Worm (Caenorhabditis elegans) whole organism, L4 larva: ENCODE results near the gene pho-1.
A peak's percentile ranks its signal among the peaks of the same experiment; 100 is the strongest.

ENCODE experiments used
- F49E8.2 ChIP-seq: sonication (generic microtip); optimal IDR thresholded peaks from 2 replicates; lab custom pipeline; 2016; ENCODE audit warnings: missing compliant biosample characterization, mild to moderate bottlenecking, missing genetic modification characterization, borderline replicate concordance
- R02D3.7 ChIP-seq: fragments of 150-350 bp; sonication (generic microtip); optimal IDR thresholded peaks from 3 replicates; lab custom pipeline; 2014; ENCODE audit warnings: missing biosample characterization, missing genetic modification characterization
- aha-1 ChIP-seq: fragments of 150-350 bp; peaks from one replicate; lab custom pipeline; 2014; ENCODE audit warnings: missing biosample characterization, missing genetic modification characterization
- ama-1 ChIP-seq: fragments of 150-350 bp; optimal IDR thresholded peaks from 2 replicates; lab custom pipeline; 2014; ENCODE audit warnings: inconsistent platforms, mixed read lengths
- arid-1 ChIP-seq: fragments of 200-800 bp; sonication (Bioruptor generic); conservative IDR thresholded peaks from 2 replicates; pipeline ENCODE4 v1.3.6; 2022; ENCODE audit warnings: missing genetic modification reagents, missing genetic modification characterization, missing compliant biosample characterization
- ceh-20 ChIP-seq: fragments of 200-800 bp; sonication (Bioruptor generic); IDR thresholded peaks from 2 replicates; pipeline ENCODE4 v1.3.6; 2022; ENCODE audit warnings: missing genetic modification reagents, missing genetic modification characterization, missing compliant biosample characterization
- ceh-62 ChIP-seq: sonication (generic microtip); optimal IDR thresholded peaks from 2 replicates; lab custom pipeline; 2017; ENCODE audit warnings: missing biosample characterization, missing genetic modification characterization
- cey-2 ChIP-seq: sonication (generic microtip); optimal IDR thresholded peaks from 3 replicates; lab custom pipeline; 2017; ENCODE audit warnings: missing genetic modification characterization, mild to moderate bottlenecking, missing compliant biosample characterization, antibody characterized with exemption, borderline replicate concordance; ENCODE audit not compliant: insufficient read depth
- ctbp-1 ChIP-seq: fragments of 200-800 bp; sonication (Bioruptor generic); IDR thresholded peaks from 2 replicates; pipeline ENCODE4 v1.3.6; 2022; ENCODE audit warnings: missing genetic modification reagents, missing genetic modification characterization, missing compliant biosample characterization
- daf-12 ChIP-seq: fragments of 150-350 bp; optimal IDR thresholded peaks from 2 replicates; lab custom pipeline; 2014; ENCODE audit warnings: missing biosample characterization, missing genetic modification reagents, missing genetic modification characterization
- daf-16 ChIP-seq, 3 experiments: sonication (generic microtip); optimal IDR thresholded peaks; 2 replicates each; lab custom pipeline; 2016 to 2017; ENCODE audit warnings: missing genetic modification characterization in 3 of 3, missing genetic modification reagents in 3 of 3, mild to moderate bottlenecking in 2 of 3, missing compliant biosample characterization in 2 of 3, missing biosample characterization in 1 of 3, moderate library complexity in 1 of 3
- dmd-9 ChIP-seq: fragments of 200-800 bp; sonication (Bioruptor generic); IDR thresholded peaks from 2 replicates; pipeline ENCODE4 v1.3.6; 2022; ENCODE audit warnings: missing genetic modification reagents, missing genetic modification characterization, missing compliant biosample characterization
- duxl-1 ChIP-seq: sonication (generic microtip); optimal IDR thresholded peaks from 2 replicates; lab custom pipeline; 2016; ENCODE audit warnings: mild to moderate bottlenecking, missing genetic modification characterization, moderate library complexity, missing compliant biosample characterization; ENCODE audit not compliant: poor library complexity
- dve-1 ChIP-seq: sonication (generic microtip); optimal IDR thresholded peaks from 2 replicates; lab custom pipeline; 2017; ENCODE audit warnings: antibody characterized with exemption, mild to moderate bottlenecking, missing genetic modification characterization, missing compliant biosample characterization; ENCODE audit not compliant: insufficient read depth
- fkh-10 ChIP-seq: fragments of 150-350 bp; optimal IDR thresholded peaks from 2 replicates; lab custom pipeline; 2014; ENCODE audit warnings: missing biosample characterization, missing genetic modification reagents, missing genetic modification characterization
- hif-1 ChIP-seq, 2 experiments: sonication (generic microtip); optimal IDR thresholded peaks; 2 replicates each; lab custom pipeline; 2016 to 2017; ENCODE audit warnings: missing compliant biosample characterization in 2 of 2, missing genetic modification characterization in 2 of 2, missing genetic modification reagents in 2 of 2, missing genotype in 2 of 2, mild to moderate bottlenecking in 1 of 2
- hlh-11 ChIP-seq: fragments of 200-800 bp; sonication (Bioruptor generic); optimal IDR thresholded peaks from 2 replicates; lab custom pipeline; 2018; ENCODE audit warnings: mild to moderate bottlenecking, missing genetic modification characterization, missing compliant biosample characterization
- lin-13 ChIP-seq: fragments of 150-350 bp; optimal IDR thresholded peaks from 2 replicates; lab custom pipeline; 2014; ENCODE audit warnings: missing biosample characterization, missing genetic modification reagents, missing genetic modification characterization
- madf-5 ChIP-seq, 2 experiments: fragments of 200-800 bp; sonication (Bioruptor generic); IDR thresholded peaks; 2 replicates each; pipeline ENCODE4 v1.3.6; 2022; ENCODE audit warnings: missing compliant biosample characterization in 2 of 2, missing genetic modification characterization in 2 of 2
- mep-1 ChIP-seq: fragments of 150-350 bp; sonication (generic microtip); optimal IDR thresholded peaks from 3 replicates; lab custom pipeline; 2014; ENCODE audit warnings: missing biosample characterization, missing genetic modification characterization
- mes-2 ChIP-seq: sonication (generic microtip); optimal IDR thresholded peaks from 2 replicates; lab custom pipeline; 2016; ENCODE audit warnings: missing genotype, mild to moderate bottlenecking, missing genetic modification characterization, missing compliant biosample characterization; ENCODE audit not compliant: poor library complexity, severe bottlenecking
- mxl-2 ChIP-seq: fragments of 200-800 bp; sonication (Bioruptor generic); conservative IDR thresholded peaks from 2 replicates; pipeline ENCODE4 v1.3.6; 2022; ENCODE audit warnings: missing genetic modification reagents, missing genetic modification characterization, missing compliant biosample characterization
- nhr-11 ChIP-seq: fragments of 150-350 bp; optimal IDR thresholded peaks from 2 replicates; lab custom pipeline; 2014; ENCODE audit warnings: missing biosample characterization, missing genetic modification characterization
- nhr-237 ChIP-seq: sonication (generic microtip); optimal IDR thresholded peaks from 2 replicates; lab custom pipeline; 2017; ENCODE audit warnings: missing biosample characterization, missing genetic modification characterization
- nhr-28 ChIP-seq: fragments of 150-350 bp; optimal IDR thresholded peaks from 2 replicates; lab custom pipeline; 2014; ENCODE audit warnings: missing biosample characterization, missing genetic modification characterization
- nhr-48 ChIP-seq: sonication (generic microtip); optimal IDR thresholded peaks from 2 replicates; lab custom pipeline; 2016; ENCODE audit warnings: mild to moderate bottlenecking, missing genetic modification characterization, missing compliant biosample characterization
- pqm-1 ChIP-seq: sonication (generic microtip); optimal IDR thresholded peaks from 2 replicates; lab custom pipeline; 2017; ENCODE audit warnings: missing biosample characterization, missing genetic modification characterization
- rbr-2 ChIP-seq: sonication (generic microtip); optimal IDR thresholded peaks from 2 replicates; lab custom pipeline; 2016; ENCODE audit warnings: missing genotype, missing genetic modification characterization, missing compliant biosample characterization
- set-16 ChIP-seq: fragments of 200-800 bp; sonication (Bioruptor generic); IDR thresholded peaks from 2 replicates; pipeline ENCODE4 v1.3.6; 2022; ENCODE audit warnings: missing genetic modification reagents, missing genetic modification characterization, missing compliant biosample characterization
- skn-1 ChIP-seq: fragments of 150-350 bp; optimal IDR thresholded peaks from 2 replicates; lab custom pipeline; 2014; ENCODE audit warnings: missing biosample characterization, missing genetic modification characterization
- snpc-4 ChIP-seq: fragments of 150-350 bp; optimal IDR thresholded peaks from 2 replicates; lab custom pipeline; 2014; ENCODE audit warnings: missing biosample characterization, missing genetic modification characterization
- unc-130 ChIP-seq: sonication (generic microtip); optimal IDR thresholded peaks from 2 replicates; lab custom pipeline; 2016; ENCODE audit warnings: missing genetic modification reagents, missing genetic modification characterization, missing compliant biosample characterization
- unc-62 ChIP-seq, 3 experiments: fragments of 150-350 bp in 1 of 3; sonication (generic microtip); optimal IDR thresholded peaks in 2 of 3; peaks in 1 of 3; 1 replicate in 1 of 3; 2 replicates in 2 of 3; lab custom pipeline; 2014 to 2017; ENCODE audit warnings: missing biosample characterization in 3 of 3, missing genetic modification characterization in 3 of 3, missing genetic modification reagents in 3 of 3, missing genotype in 1 of 3
- zfp-2 ChIP-seq: sonication (generic microtip); optimal IDR thresholded peaks from 2 replicates; lab custom pipeline; 2016; ENCODE audit warnings: mild to moderate bottlenecking, missing genetic modification characterization, missing compliant biosample characterization
- zfp-3 ChIP-seq: fragments of 200-800 bp; sonication (Bioruptor generic); conservative IDR thresholded peaks from 2 replicates; pipeline ENCODE4 v1.3.6; 2022; ENCODE audit warnings: missing genetic modification reagents, missing genetic modification characterization, missing compliant biosample characterization
- zip-11 ChIP-seq: fragments of 200-800 bp; sonication (Bioruptor generic); IDR thresholded peaks from 2 replicates; pipeline ENCODE4 v1.3.6; 2022; ENCODE audit warnings: missing genetic modification characterization, missing compliant biosample characterization
- ztf-11 ChIP-seq: fragments of 150-350 bp; optimal IDR thresholded peaks from 2 replicates; lab custom pipeline; 2014; ENCODE audit warnings: missing biosample characterization, missing genetic modification characterization
- ztf-7 ChIP-seq: fragments of 150-350 bp; optimal IDR thresholded peaks from 2 replicates; lab custom pipeline; 2014; ENCODE audit warnings: missing biosample characterization, missing genetic modification characterization

pho-1 gene

DNA sequence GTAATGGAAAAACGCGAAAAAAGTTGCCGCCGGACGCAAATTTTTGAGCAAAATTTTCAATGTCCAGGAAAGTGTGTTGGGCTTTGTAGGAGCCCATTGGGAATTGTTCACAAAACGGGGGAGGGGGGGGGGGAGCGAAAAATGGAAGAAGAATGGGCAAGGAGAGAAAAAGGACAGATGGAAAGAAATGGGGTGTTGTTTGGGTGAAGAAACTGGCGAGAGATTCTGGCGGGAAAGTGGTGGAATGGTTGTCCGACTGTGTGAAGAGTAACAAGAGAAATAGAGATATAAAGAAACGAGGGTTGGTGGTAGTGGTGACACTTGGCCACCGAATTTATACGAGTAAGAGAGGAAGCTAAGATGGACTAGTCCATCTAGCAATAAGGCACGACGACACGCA, 9.3 kb downstream of the pho-1 start:
- TF ChIP-seq aha-1 (no peak), hlh-11 (tag; lab: Kevin White, UChicago) (no peak), hif-1 (tag; optimal IDR thresholded peaks at IDR 0.05; lab: Kevin White, UChicago) (no peak), ztf-7 (tag; lab: Kevin White, UChicago) (no peak), mxl-2 (GFP tag; lab: Robert Waterston, UW) (no peak), nhr-28 (tag; lab: Kevin White, UChicago) (no peak), nhr-48 (tag; lab: Kevin White, UChicago) (no peak), daf-12 (no peak), fkh-10 (GFP tag; lab: Kevin White, UChicago) (no peak), daf-16 (GFP tag; optimal IDR thresholded peaks at IDR 0.05; lab: Kevin White, UChicago) (no peak), daf-16 (tag; optimal IDR thresholded peaks at IDR 0.05; lab: Kevin White, UChicago) (no peak)

DNA sequence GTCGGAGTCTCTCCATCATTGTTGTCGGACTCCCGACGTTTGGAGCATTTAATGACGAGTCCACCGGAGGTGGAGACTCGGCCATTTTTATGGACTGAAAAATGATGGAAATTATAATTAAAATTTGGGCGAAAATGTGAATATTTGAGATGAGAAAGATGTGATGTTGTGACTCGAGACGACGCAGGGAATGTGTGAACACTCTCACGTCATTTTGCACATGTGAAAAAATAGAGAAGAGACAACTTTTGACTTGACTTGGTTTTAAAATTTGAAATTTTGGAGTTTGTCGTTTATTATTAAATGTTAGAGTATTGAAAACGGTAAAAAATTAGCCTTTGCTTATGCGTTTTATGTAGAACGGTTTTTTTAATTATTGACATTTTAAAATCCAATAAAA, 10.4 kb downstream of the pho-1 start, which contains the start of gene dsh-1:
Gene dsh-1 (minus strand): TSS at position 101 of the 400 bp plus-strand sequence.
- TF ChIP-seq ceh-62 (tag; lab: Kevin White, UChicago) (no peak), pqm-1 (no peak), R02D3.7 (tag; lab: Kevin White, UChicago) (no peak)

DNA sequence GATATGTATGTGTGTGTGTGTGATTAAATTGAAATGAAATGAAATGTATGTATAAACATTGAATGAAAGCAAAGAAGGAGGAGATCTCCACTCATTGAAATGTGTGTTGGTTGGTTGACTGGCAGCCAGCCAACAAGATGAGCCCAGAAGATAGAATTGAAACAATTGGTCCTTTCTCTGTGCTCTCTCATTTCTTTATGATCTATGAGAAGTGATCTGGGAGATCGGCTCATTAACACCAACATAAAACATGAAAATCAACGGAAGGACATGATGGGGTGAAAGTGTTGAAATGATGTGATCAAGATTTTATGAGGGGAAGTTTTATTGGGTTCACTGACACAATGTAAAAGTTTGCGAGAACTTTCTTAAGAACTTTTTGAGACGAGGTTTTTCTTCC, 12.8 kb downstream of the pho-1 start:
- TF ChIP-seq F49E8.2 (tag; lab: Kevin White, UChicago) (no peak), zip-11 (GFP tag; lab: Robert Waterston, UW) (no peak), snpc-4 (tag; lab: Kevin White, UChicago) (no peak), nhr-11 (tag; lab: Kevin White, UChicago) (peak; percentile 9), zfp-2 (no peak), lin-13 (no peak), aha-1 (peak; percentile 46), dve-1 (tag; lab: Kevin White, UChicago) (no peak), zfp-3 (no peak), dmd-9 (no peak), mes-2 (tag; lab: Kevin White, UChicago) (no peak), rbr-2 (no peak), skn-1 (tag; lab: Kevin White, UChicago) (no peak)

DNA sequence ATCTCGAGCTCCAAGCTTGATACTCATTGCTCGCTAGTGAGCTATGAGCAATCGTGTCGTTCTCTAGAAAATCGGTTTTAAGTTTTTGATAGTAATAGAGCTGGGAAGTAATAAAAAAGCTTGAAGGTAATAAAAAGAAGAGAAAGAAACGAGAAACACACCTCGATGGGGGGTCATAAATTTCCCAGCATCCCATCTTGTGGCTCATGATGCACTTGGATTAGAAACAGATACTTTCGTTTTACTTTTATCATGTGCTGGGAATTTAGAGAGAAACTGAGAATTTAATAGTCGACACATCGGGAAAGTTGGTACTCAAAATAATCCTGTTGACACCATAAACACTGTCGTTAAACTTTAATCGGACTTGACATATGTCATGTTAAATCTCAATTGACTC, 15.0 kb downstream of the pho-1 start:
- TF ChIP-seq nhr-237: no peak
- TF ChIP-seq madf-5 (GFP tag; IDR thresholded peaks at IDR 0.05; lab: Robert Waterston, UW): no peak
- peak in 1 of 2 experiments; percentile 58 for TF ChIP-seq unc-62 (GFP tag; optimal IDR thresholded peaks at IDR 0.05 in 1 of 2; lab: Kevin White, UChicago)
- no peak for TF ChIP-seq unc-62 (tag; optimal IDR thresholded peaks at IDR 0.05; lab: Kevin White, UChicago)
- TF ChIP-seq aha-1: no peak
- TF ChIP-seq, all 104 proteins: peak for 1

DNA sequence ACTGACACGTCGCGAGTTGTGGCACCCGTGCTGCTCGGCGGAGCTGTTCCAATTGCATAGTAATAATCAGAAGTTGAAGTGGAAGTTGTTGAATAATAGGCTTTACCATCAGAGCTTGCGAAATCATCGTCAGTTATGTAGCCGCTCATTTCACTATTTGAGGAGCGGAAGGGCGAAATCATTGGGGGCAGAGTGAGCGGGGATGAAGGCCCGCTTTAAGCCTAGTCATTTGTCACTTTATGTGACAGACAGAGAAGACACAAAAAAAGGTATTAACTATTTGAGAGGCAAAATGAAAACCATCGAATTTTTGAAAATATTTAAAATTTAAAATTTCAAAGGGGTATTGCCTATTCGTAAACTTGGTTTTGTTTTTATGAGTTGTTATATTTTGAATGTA, 17.3 kb downstream of the pho-1 start:
- no peak for TF ChIP-seq daf-16 (GFP tag; optimal IDR thresholded peaks at IDR 0.05; lab: Kevin White, UChicago)
- no peak for TF ChIP-seq daf-16 (tag; optimal IDR thresholded peaks at IDR 0.05; lab: Kevin White, UChicago)
- no peak for TF ChIP-seq arid-1 (GFP tag; lab: Robert Waterston, UW)
- TF ChIP-seq madf-5 (GFP tag; IDR thresholded peaks at IDR 0.05; lab: Robert Waterston, UW): no peak
- no peak for TF ChIP-seq F49E8.2 (tag; lab: Kevin White, UChicago)
- no peak for TF ChIP-seq ctbp-1 (GFP tag; lab: Robert Waterston, UW)
- no peak for TF ChIP-seq zfp-3
- TF ChIP-seq unc-62 (GFP tag; optimal IDR thresholded peaks at IDR 0.05 in 1 of 2; lab: Kevin White, UChicago): no peak
- no peak for TF ChIP-seq unc-62 (tag; optimal IDR thresholded peaks at IDR 0.05; lab: Kevin White, UChicago)
- peak; percentile 39 for TF ChIP-seq aha-1

DNA sequence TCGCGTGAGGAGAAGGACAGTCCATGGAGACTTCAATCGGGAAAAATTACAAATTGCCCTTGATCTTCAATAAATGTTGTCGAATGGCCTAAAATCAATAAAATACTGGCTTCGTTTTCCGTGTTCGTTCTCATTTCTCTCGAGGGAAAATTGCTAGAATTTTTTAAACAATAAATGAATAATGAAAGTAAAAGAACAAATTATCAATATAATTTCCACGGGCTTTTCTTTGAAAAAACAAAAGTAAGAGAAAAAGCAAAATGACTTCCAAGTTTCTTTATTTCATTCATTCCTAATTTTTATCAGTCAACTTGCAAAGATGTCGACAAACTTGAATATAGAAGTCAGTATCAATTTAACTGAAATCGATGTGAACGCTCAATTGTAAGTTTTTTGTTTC, 23.0 kb downstream of the pho-1 start, which contains the start of gene C34F11.1:
Gene C34F11.1 (plus strand): TSS at position 301 of the 400 bp plus-strand sequence.
- no peak for TF ChIP-seq zfp-2
- TF ChIP-seq unc-130 (GFP tag; lab: Kevin White, UChicago): no peak
- no peak for TF ChIP-seq mxl-2 (GFP tag; lab: Robert Waterston, UW)
- TF ChIP-seq ztf-11 (tag; lab: Kevin White, UChicago): no peak
- TF ChIP-seq madf-5 (GFP tag; IDR thresholded peaks at IDR 0.05; lab: Robert Waterston, UW): no peak
- no peak for TF ChIP-seq cey-2 (tag; lab: Kevin White, UChicago)
- TF ChIP-seq aha-1: no peak
- no peak for TF ChIP-seq mep-1 (tag; lab: Kevin White, UChicago)
- TF ChIP-seq lin-13: no peak
- no peak for TF ChIP-seq unc-62 (GFP tag; optimal IDR thresholded peaks at IDR 0.05 in 1 of 2; lab: Kevin White, UChicago)
- no peak for TF ChIP-seq unc-62 (tag; optimal IDR thresholded peaks at IDR 0.05; lab: Kevin White, UChicago)
- no peak for TF ChIP-seq duxl-1 (tag; lab: Kevin White, UChicago)
- TF ChIP-seq ceh-20 (GFP tag; lab: Robert Waterston, UW): no peak
- no peak for TF ChIP-seq ama-1 (lab: Kevin White, UChicago)
- no peak for TF ChIP-seq set-16 (GFP tag; lab: Robert Waterston, UW)
